Worm (Caenorhabditis elegans) whole organism, mixed stage, embryonic: ENCODE data around the gene prp-19.

Experiments used
- blmp-1 ChIP-seq: fragments of 150-350 bp; optimal IDR thresholded peaks from 2 replicates; lab custom pipeline; 2014; ENCODE audit warnings: missing biosample characterization, missing genetic modification characterization
- ces-1 ChIP-seq: fragments of 150-350 bp; optimal IDR thresholded peaks from 2 replicates; lab custom pipeline; 2014; ENCODE audit warnings: missing biosample characterization, missing genetic modification reagents, missing genetic modification characterization
- flh-1 ChIP-seq: fragments of 200-800 bp; sonication (Bioruptor generic); optimal IDR thresholded peaks from 2 replicates; lab custom pipeline; 2018; ENCODE audit warnings: mild to moderate bottlenecking, missing genetic modification characterization, moderate library complexity, missing compliant biosample characterization
- hlh-1 ChIP-seq: fragments of 150-350 bp; optimal IDR thresholded peaks from 2 replicates; lab custom pipeline; 2014; ENCODE audit warnings: missing biosample characterization, missing genetic modification reagents, missing genetic modification characterization
- mep-1 ChIP-seq: fragments of 150-350 bp; optimal IDR thresholded peaks from 2 replicates; lab custom pipeline; 2017; ENCODE audit warnings: missing biosample characterization, missing genetic modification reagents, missing genetic modification characterization, inconsistent platforms
- nhr-237 ChIP-seq: fragments of 150-350 bp; optimal IDR thresholded peaks from 2 replicates; lab custom pipeline; 2014; ENCODE audit warnings: missing biosample characterization, missing genetic modification characterization
- sptf-1 ChIP-seq: sonication (generic microtip); optimal IDR thresholded peaks from 2 replicates; lab custom pipeline; 2017; ENCODE audit warnings: mild to moderate bottlenecking, missing genetic modification characterization, moderate library complexity, missing compliant biosample characterization
- unc-62 ChIP-seq: fragments of 150-350 bp; optimal IDR thresholded peaks from 2 replicates; lab custom pipeline; 2014; ENCODE audit warnings: missing biosample characterization, missing genetic modification reagents, missing genetic modification characterization
- zip-8 ChIP-seq: fragments of 150-350 bp; optimal IDR thresholded peaks from 2 replicates; lab custom pipeline; 2014; ENCODE audit warnings: missing biosample characterization, missing genetic modification characterization

ce11 chrIII:5165211-5165610 lies 6.6 kb downstream of the prp-19 start, which contains the start of gene T10F2.2:
- TF ChIP-seq blmp-1 (tag; lab: Kevin White, UChicago): no peak
- TF ChIP-seq hlh-1 (tag; lab: Kevin White, UChicago): no peak
- no peak for TF ChIP-seq ces-1
- TF ChIP-seq sptf-1 (tag; lab: Kevin White, UChicago): no peak
- no peak for TF ChIP-seq mep-1
- TF ChIP-seq unc-62 (GFP tag; lab: Kevin White, UChicago): no peak
- TF ChIP-seq zip-8: no peak
- TF ChIP-seq flh-1 (GFP tag; lab: Kevin White, UChicago): no peak
- no peak for TF ChIP-seq nhr-237
